Worm (Caenorhabditis elegans): ENCODE results near the gene his-41.

Gene his-41

ce11 chrV:9576991-9577390, 31.7 kb downstream of the his-41 start, which contains the start of gene F25B3.2:
F25B3.2 (plus strand) TSS chrV:9577291.
- TF ChIP-seq nfyb-1 (GFP tag; IDR thresholded peaks at IDR 0.05) = no peak
- no peak for TF ChIP-seq ztf-28 (GFP tag; IDR thresholded peaks at IDR 0.05)
- TF ChIP-seq nfya-2 (GFP tag; IDR thresholded peaks at IDR 0.05) = no peak
- TF ChIP-seq lir-1 (GFP tag; conservative IDR thresholded peaks at IDR 0.05) = no peak
- no peak for TF ChIP-seq B0019.2 (GFP tag; conservative IDR thresholded peaks at IDR 0.05)
- no peak for TF ChIP-seq fkh-3 (tag; optimal IDR thresholded peaks at IDR 0.05)
- no peak for TF ChIP-seq hrde-1 (tag; optimal IDR thresholded peaks at IDR 0.05; ENCODE audit: borderline replicate concordance)
- TF ChIP-seq rec-8 (tag; optimal IDR thresholded peaks at IDR 0.05) = no peak
- TF ChIP-seq pbrm-1 (GFP tag; IDR thresholded peaks at IDR 0.05) = no peak
- no peak for TF ChIP-seq bed-2 (GFP tag; IDR thresholded peaks at IDR 0.05)

ce11 chrV:9582594-9583322, 37.4 kb downstream of the his-41 start, which contains the start of gene rtfo-1:
rtfo-1 (minus strand) TSS chrV:9582644.
- TF ChIP-seq lin-54 (GFP tag; optimal IDR thresholded peaks at IDR 0.05) (no peak), attf-6 (GFP tag; IDR thresholded peaks at IDR 0.05) (no peak), ccch-3 (GFP tag; optimal IDR thresholded peaks at IDR 0.05) (no peak), ets-4 (GFP tag; optimal IDR thresholded peaks at IDR 0.05) (no peak), F10E7.11 (tag; optimal IDR thresholded peaks at IDR 0.05) (no peak), efl-1 (GFP tag; optimal IDR thresholded peaks at IDR 0.05) (peak; percentile 1), lin-35 (GFP tag; optimal IDR thresholded peaks at IDR 0.05) (no peak), gei-17 (GFP tag; optimal IDR thresholded peaks at IDR 0.05) (no peak), cebp-2 (GFP tag; IDR thresholded peaks at IDR 0.05) (no peak), ZK185.1 (tag; optimal IDR thresholded peaks at IDR 0.05; ENCODE audit: poor library complexity, severe bottlenecking) (peak; percentile 12), B0035.1 (tag; optimal IDR thresholded peaks at IDR 0.05) (no peak), ceh-40 (GFP tag; IDR thresholded peaks at IDR 0.05) (no peak), attf-5 (GFP tag; optimal IDR thresholded peaks at IDR 0.05) (no peak), snpc-1.3 (tag; optimal IDR thresholded peaks at IDR 0.05; ENCODE audit: insufficient read depth) (peak; percentile 54), snpc-4 (GFP tag; optimal IDR thresholded peaks at IDR 0.05) (no peak), snpc-4 (tag; optimal IDR thresholded peaks at IDR 0.05) (peak in 2 of 4 experiments; percentile 28 to 56), F57C9.4 (tag; optimal IDR thresholded peaks at IDR 0.05) (no peak), pbrm-1 (GFP tag; IDR thresholded peaks at IDR 0.05) (peak; percentile 49; the same call in 1 of the 2 replicates), ceh-79 (tag; optimal IDR thresholded peaks at IDR 0.05) (no peak), dpff-1 (tag; optimal IDR thresholded peaks at IDR 0.05) (no peak), atf-7 (tag; optimal IDR thresholded peaks at IDR 0.05) (no peak), ztf-18 (tag; optimal IDR thresholded peaks at IDR 0.05) (peak; percentile 34), let-607 (tag; optimal IDR thresholded peaks at IDR 0.05) (peak in 1 of 2 experiments; percentile 12), hlh-12 (tag; optimal IDR thresholded peaks at IDR 0.05) (no peak), madf-6 (GFP tag; IDR thresholded peaks at IDR 0.05) (peak; percentile 12; the same call in 1 of the 2 replicates), rpc-1 (optimal IDR thresholded peaks at IDR 0.05) (peak; percentile 42), rpc-1 (tag; optimal IDR thresholded peaks at IDR 0.05) (no peak)

ce11 chrV:9583323-9583644, 37.9 kb downstream of the his-41 start, which contains the start of gene K09G1.1:
K09G1.1 (plus strand) TSS chrV:9583545.
- no peak for TF ChIP-seq chd-7 (tag; optimal IDR thresholded peaks at IDR 0.05)
- TF ChIP-seq lin-35 (GFP tag; optimal IDR thresholded peaks at IDR 0.05) = no peak
- TF ChIP-seq F49E8.2 (tag; optimal IDR thresholded peaks at IDR 0.05; ENCODE audit: insufficient read depth) = no peak
- TF ChIP-seq rec-8 (tag; optimal IDR thresholded peaks at IDR 0.05) = no peak
- TF ChIP-seq pha-4 (tag; optimal IDR thresholded peaks at IDR 0.05) = no peak
